Worm (Caenorhabditis elegans): ENCODE results near the gene ndab-2.
A peak's percentile ranks its signal among the peaks of the same experiment; 100 is the strongest.

The ndab-2 gene

DNA sequence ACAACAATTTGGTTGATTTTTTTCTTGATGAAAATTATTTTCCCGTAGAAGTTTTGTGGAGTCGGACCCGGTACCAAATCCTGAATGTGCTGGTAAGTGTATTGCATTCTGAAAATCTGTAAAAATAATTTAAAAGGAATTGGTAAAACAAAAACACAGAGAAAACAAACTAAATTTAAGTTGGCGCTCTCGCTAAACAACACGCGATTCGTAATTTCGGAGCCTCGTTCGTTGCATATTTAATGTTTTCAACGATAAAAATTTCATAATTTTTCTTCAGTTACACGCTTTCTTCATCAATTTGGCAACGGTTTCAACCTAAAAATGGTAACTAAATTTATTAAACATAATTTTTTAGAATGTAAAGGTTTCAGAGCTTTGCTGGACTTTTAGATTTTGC, 47.0 kb upstream of the ndab-2 start, which contains the start of the genes pot-1 and ggtb-1:
TSS of gene pot-1 (minus strand) at position 120 of the 400 bp plus-strand sequence.
TSS of gene ggtb-1 (plus strand) at position 208 of the 400 bp plus-strand sequence.
- TF ChIP-seq T20F7.1 (GFP tag; optimal IDR thresholded peaks at IDR 0.05), result peak; percentile 92
- peak; percentile 81 for TF ChIP-seq Y48G9A.11 (GFP tag; IDR thresholded peaks at IDR 0.05)
- TF ChIP-seq lin-29 (GFP tag; IDR thresholded peaks at IDR 0.05), result no peak
- TF ChIP-seq daf-16 (GFP tag; optimal IDR thresholded peaks at IDR 0.05), result no peak
- TF ChIP-seq daf-16 (tag; optimal IDR thresholded peaks at IDR 0.05), result peak; percentile 29
- no peak for TF ChIP-seq egl-27 (tag; optimal IDR thresholded peaks at IDR 0.05)
- peak; percentile 46 for TF ChIP-seq mes-2 (tag; optimal IDR thresholded peaks at IDR 0.05; ENCODE audit: poor library complexity, severe bottlenecking)
- no peak for TF ChIP-seq tag-97 (GFP tag; IDR thresholded peaks at IDR 0.05)
- no peak for TF ChIP-seq zfp-2 (tag; optimal IDR thresholded peaks at IDR 0.05)
- TF ChIP-seq lsy-2 (tag; optimal IDR thresholded peaks at IDR 0.05), result peak in 1 of 2 experiments; percentile 37
- TF ChIP-seq dpl-1 (GFP tag; optimal IDR thresholded peaks at IDR 0.05), result peak; percentile 50
- TF ChIP-seq D1046.2 (GFP tag; IDR thresholded peaks at IDR 0.05), result no peak
- no peak for TF ChIP-seq ceh-28 (tag; optimal IDR thresholded peaks at IDR 0.05)

DNA sequence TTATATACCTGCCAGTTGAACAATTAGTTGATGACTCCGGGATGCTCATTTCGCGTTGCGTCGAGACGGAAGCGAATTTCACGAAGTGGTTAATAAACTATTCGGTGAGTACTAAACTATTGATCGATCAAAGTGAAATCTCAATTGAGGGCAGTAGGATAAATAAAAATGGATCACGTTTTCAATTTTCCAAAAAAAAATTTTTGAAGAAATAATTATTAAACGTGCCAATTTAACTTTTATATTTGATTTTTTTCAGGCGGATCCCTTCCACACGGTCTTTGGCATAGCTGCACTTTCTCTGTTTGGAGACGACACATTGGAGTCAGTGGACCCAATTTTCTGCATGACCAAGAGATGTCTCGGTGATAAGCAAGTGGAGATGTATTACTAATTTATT, 44.5 kb upstream of the ndab-2 start, which contains the start of gene B0280.17:
TSS of gene B0280.17 (minus strand) at position 101 of the 400 bp plus-strand sequence.
- no peak for TF ChIP-seq dve-1 (tag; optimal IDR thresholded peaks at IDR 0.05; ENCODE audit: insufficient read depth)
- no peak for TF ChIP-seq lin-1 (GFP tag; IDR thresholded peaks at IDR 0.05)
- no peak for TF ChIP-seq ama-1 (optimal IDR thresholded peaks at IDR 0.05)
- TF ChIP-seq madf-9 (GFP tag; conservative IDR thresholded peaks at IDR 0.05), result no peak
- no peak for TF ChIP-seq egl-43 (GFP tag; IDR thresholded peaks at IDR 0.05)
- no peak for TF ChIP-seq dmd-8 (GFP tag; IDR thresholded peaks at IDR 0.05)
- TF ChIP-seq gei-8 (GFP tag; optimal IDR thresholded peaks at IDR 0.05), result no peak
- no peak for TF ChIP-seq daf-8 (GFP tag; IDR thresholded peaks at IDR 0.05)
- TF ChIP-seq hlh-11 (tag; optimal IDR thresholded peaks at IDR 0.05), result no peak
- no peak for TF ChIP-seq ceh-20 (GFP tag; IDR thresholded peaks at IDR 0.05)
- TF ChIP-seq tag-97 (GFP tag; IDR thresholded peaks at IDR 0.05), result no peak

ce11 chrIII:7138178-7138577, 42.4 kb upstream of the ndab-2 start, which contains the start of gene B0280.11:
Gene B0280.11, minus strand, starts transcription at chrIII:7138278.
- no peak for TF ChIP-seq ceh-32 (tag; optimal IDR thresholded peaks at IDR 0.05; ENCODE audit: poor library complexity)
- TF ChIP-seq lsy-2 (tag; optimal IDR thresholded peaks at IDR 0.05), result no peak
- TF ChIP-seq zfp-2 (tag; optimal IDR thresholded peaks at IDR 0.05), result no peak
- no peak for TF ChIP-seq nhr-42 (GFP tag; IDR thresholded peaks at IDR 0.05)
- TF ChIP-seq pha-4 (GFP tag; IDR thresholded peaks at IDR 0.05), result no peak
- no peak for TF ChIP-seq pha-4 (tag; optimal IDR thresholded peaks at IDR 0.05)
- TF ChIP-seq attf-4 (tag; optimal IDR thresholded peaks at IDR 0.05), result no peak
- TF ChIP-seq nhr-76 (tag; optimal IDR thresholded peaks at IDR 0.05), result no peak
- TF ChIP-seq Y75B8A.6 (GFP tag; IDR thresholded peaks at IDR 0.05), result no peak
- TF ChIP-seq php-3 (GFP tag; IDR thresholded peaks at IDR 0.05), result no peak
- TF ChIP-seq daf-16 (GFP tag; optimal IDR thresholded peaks at IDR 0.05), result no peak
- TF ChIP-seq daf-16 (tag; optimal IDR thresholded peaks at IDR 0.05), result no peak
- no peak for TF ChIP-seq nhr-25 (tag; optimal IDR thresholded peaks at IDR 0.05; ENCODE audit: borderline replicate concordance, insufficient read depth)
- TF ChIP-seq lin-39 (tag; optimal IDR thresholded peaks at IDR 0.05), result no peak

- TF ChIP-seq lsy-2 (tag; optimal IDR thresholded peaks at IDR 0.05) (peak in 1 of 2 experiments; percentile 56), aha-1 (tag) (peak; percentile 79), snpc-1.2 (GFP tag; IDR thresholded peaks at IDR 0.05) (peak; percentile 50; the same call in 1 of the 2 replicates), hlh-30 (tag; optimal IDR thresholded peaks at IDR 0.05; ENCODE audit: insufficient read depth) (peak; percentile 32), dmd-8 (GFP tag; IDR thresholded peaks at IDR 0.05) (peak; percentile 68; the same call in 1 of the 2 replicates), snpc-4 (tag; optimal IDR thresholded peaks at IDR 0.05) (peak; percentile 82), daf-19 (GFP tag; conservative IDR thresholded peaks at IDR 0.05) (0 out of 2 replicates have a peak, but pooled peaks have one; percentile 34), lin-13 (GFP tag; optimal IDR thresholded peaks at IDR 0.05) (no peak), Y48G9A.11 (GFP tag; IDR thresholded peaks at IDR 0.05) (peak; percentile 68), daf-16 (GFP tag; optimal IDR thresholded peaks at IDR 0.05) (no peak), daf-16 (tag; optimal IDR thresholded peaks at IDR 0.05) (peak; percentile 25), dpl-1 (GFP tag; optimal IDR thresholded peaks at IDR 0.05) (peak; percentile 12), egl-43 (GFP tag; IDR thresholded peaks at IDR 0.05) (peak; percentile 60; the same call in 1 of the 2 replicates), arid-1 (GFP tag; conservative IDR thresholded peaks at IDR 0.05) (peak; percentile 53), T26A8.4 (GFP tag; IDR thresholded peaks at IDR 0.05) (peak; percentile 88), unc-62 (GFP tag; optimal IDR thresholded peaks at IDR 0.05 in 1 of 2) (no peak), unc-62 (tag; optimal IDR thresholded peaks at IDR 0.05) (no peak), nhr-41 (GFP tag; IDR thresholded peaks at IDR 0.05) (no peak), cey-2 (tag; optimal IDR thresholded peaks at IDR 0.05; ENCODE audit: borderline replicate concordance, insufficient read depth) (no peak)
Measured at ce11 chrIII:7140228-7140710, 40.3 kb upstream of the ndab-2 start.

Measured in whole organism, L4 larva.